Worm (Caenorhabditis elegans): ENCODE data around the gene F39F10.3.
A peak's percentile ranks its signal among the peaks of the same experiment; 100 is the strongest.
"Not testable (repeated sequence)": the region's sequence is repeated elsewhere in the genome, so short reads cannot be mapped to it uniquely, and the experiment has no call there.

The F39F10.3 gene

DNA sequence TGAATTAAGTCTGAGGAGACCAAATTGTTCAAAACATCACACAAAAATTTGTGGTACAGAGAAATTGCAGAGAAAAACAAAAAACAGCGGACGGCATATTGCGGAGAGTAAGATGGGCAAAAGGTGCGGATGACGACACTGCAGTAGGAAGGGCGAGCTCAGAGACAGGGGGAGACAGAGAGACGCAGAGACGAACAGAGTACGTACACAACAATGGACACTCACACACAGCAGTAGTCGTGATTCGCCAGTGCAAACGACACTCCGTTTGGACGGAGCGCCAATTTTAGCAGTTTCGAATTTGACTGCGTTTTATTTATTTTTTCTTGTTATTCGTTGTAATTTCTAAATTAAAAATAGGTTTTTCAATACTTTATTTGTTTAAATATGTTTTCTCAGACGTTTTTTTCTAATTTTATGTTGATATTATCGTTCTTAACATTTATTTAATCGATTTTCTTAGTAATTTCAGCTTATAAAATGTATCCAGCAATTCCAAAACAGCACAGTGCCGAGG, 19.3 kb upstream of the F39F10.3 start, which contains the start of gene T20F7.1 (continued):
- TF ChIP-seq nhr-90 (tag; optimal IDR thresholded peaks at IDR 0.05) = no peak
- TF ChIP-seq K12H6.12 (tag; optimal IDR thresholded peaks at IDR 0.05) = peak; percentile 66
- no peak for TF ChIP-seq hrde-1 (tag; optimal IDR thresholded peaks at IDR 0.05; ENCODE audit: borderline replicate concordance)
- peak; percentile 35 for TF ChIP-seq unc-62 (GFP tag; optimal IDR thresholded peaks at IDR 0.05)
- no peak for TF ChIP-seq nfyb-1 (GFP tag; IDR thresholded peaks at IDR 0.05)
- TF ChIP-seq ZK185.1 (tag; optimal IDR thresholded peaks at IDR 0.05; ENCODE audit: poor library complexity, severe bottlenecking) = peak; percentile 31
- TF ChIP-seq ceh-27 (GFP tag; optimal IDR thresholded peaks at IDR 0.05) = peak; percentile 74
- TF ChIP-seq C17E4.6 (GFP tag; IDR thresholded peaks at IDR 0.05) = no peak
- TF ChIP-seq hmg-1.2 (GFP tag; IDR thresholded peaks at IDR 0.05) = peak; percentile 87
- TF ChIP-seq ceh-100 (GFP tag; IDR thresholded peaks at IDR 0.05) = no peak

DNA sequence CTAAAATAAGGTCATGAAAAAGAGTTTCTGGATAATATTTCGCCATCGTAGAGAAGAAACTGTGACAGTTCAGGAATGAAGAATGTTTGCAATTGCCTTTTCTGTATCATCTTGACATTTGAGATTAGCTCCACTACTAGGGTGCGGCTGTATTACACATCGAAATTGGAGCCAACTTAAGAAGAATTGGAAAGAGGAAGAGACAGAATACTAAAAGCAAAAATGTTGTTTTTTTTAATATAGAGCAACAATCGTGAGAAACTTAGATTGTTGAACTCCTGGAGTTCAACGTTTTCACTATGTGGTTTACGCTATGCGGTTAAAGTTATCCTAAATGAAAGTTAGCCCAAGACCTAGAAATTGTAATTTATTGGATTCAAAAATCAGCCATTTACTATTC, 11.4 kb upstream of the F39F10.3 start, which contains the start of gene acs-9:
TSS of gene acs-9 (minus strand) at position 101 of the 400 bp plus-strand sequence.
- TF ChIP-seq Y56A3A.18 (GFP tag; IDR thresholded peaks at IDR 0.05) (no peak), mxl-1 (tag; optimal IDR thresholded peaks at IDR 0.05) (no peak), dpff-1 (tag; optimal IDR thresholded peaks at IDR 0.05) (no peak), attf-6 (GFP tag; IDR thresholded peaks at IDR 0.05) (no peak), attf-3 (GFP tag; conservative IDR thresholded peaks at IDR 0.05) (no peak), nhr-179 (tag; optimal IDR thresholded peaks at IDR 0.05) (no peak), lin-54 (GFP tag; optimal IDR thresholded peaks at IDR 0.05) (no peak), F37B4.10 (GFP tag; IDR thresholded peaks at IDR 0.05) (no peak), unc-62 (GFP tag; optimal IDR thresholded peaks at IDR 0.05) (no peak), tlf-1 (GFP tag; optimal IDR thresholded peaks at IDR 0.05) (no peak), F52B5.7 (tag; optimal IDR thresholded peaks at IDR 0.05) (no peak), hsf-1 (GFP tag; IDR thresholded peaks at IDR 0.05) (no peak), ztf-26 (tag; optimal IDR thresholded peaks at IDR 0.05) (no peak), ztf-22 (GFP tag; optimal IDR thresholded peaks at IDR 0.05) (no peak), egl-18 (GFP tag; IDR thresholded peaks at IDR 0.05) (no peak)

DNA sequence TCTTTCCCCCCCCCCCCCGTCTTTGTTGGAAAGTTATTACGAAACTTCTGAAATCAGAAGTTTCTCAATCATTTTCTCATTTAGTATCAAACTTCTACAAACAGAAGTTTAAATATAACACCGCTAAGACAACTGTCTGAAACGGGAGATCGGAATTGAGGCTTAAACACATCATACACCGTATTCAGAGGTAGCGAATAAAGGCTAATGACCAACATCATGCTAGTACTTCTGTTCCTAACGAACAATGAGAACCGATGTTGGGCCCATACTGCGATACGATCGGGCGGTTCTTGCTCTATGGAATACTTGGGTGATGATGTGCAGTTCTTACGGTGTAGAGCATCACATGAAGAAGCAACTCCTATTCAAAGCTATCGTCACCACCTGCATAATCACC, 8.4 kb upstream of the F39F10.3 start, which contains the start of gene Y13C8A.1:
TSS of gene Y13C8A.1 (plus strand) at position 301 of the 400 bp plus-strand sequence.
- TF ChIP-seq lin-26 (GFP tag; IDR thresholded peaks at IDR 0.05); lin-54 (GFP tag; optimal IDR thresholded peaks at IDR 0.05); ceh-91 (GFP tag; IDR thresholded peaks at IDR 0.05): not testable (repeated sequence)

DNA sequence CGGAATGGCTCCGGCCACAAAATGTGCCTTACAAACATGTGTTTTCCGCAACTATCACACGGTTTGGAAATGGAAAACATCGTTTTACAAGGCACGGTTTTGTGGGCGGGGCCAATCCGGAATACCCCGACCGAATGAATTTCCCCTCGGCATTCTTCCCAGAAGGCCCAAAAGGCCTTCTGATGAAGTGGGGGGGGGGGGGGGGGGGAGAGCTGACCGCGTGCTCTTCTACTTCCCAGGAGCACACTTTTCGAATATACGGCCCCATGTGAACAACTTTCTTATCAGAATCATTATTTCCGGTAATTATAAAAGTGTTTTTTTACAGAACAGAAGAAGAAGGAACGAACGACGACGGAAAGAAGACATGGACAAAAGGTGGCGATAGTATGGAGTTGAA, 7.7 kb upstream of the F39F10.3 start:
- TF ChIP-seq repo-1 (tag; optimal IDR thresholded peaks at IDR 0.05) (no peak), aptf-2 (GFP tag; conservative IDR thresholded peaks at IDR 0.05) (0 out of 2 replicates have a peak, but pooled peaks have one; percentile 70), egrh-3 (GFP tag; IDR thresholded peaks at IDR 0.05) (peak; percentile 64; the same call in 1 of the 2 replicates), zfh-2 (GFP tag; conservative IDR thresholded peaks at IDR 0.05) (0 out of 2 replicates have a peak, but pooled peaks have one; percentile 11)

DNA sequence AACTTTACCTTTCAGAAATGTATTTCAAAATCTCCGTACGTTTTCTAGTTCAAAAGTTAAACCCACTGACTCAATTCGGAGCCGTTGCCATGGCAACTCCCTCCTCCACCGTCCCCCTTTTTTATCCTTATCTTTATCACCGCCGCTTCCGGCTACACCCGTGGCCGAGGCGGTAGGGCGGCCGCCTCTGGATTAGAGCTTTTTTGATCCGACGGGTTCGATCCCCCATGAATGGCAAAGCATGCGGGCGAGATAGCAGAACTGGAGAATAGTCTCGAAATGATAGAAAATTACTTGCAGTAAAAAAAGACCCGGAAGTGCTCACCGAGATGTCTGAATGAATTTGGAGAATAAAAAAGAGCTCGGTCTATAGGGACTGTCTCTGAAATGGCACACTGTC, 2.0 kb downstream of the F39F10.3 start:
- TF ChIP-seq rcor-1 (GFP tag; IDR thresholded peaks at IDR 0.05) (peak; percentile 34; the same call in 1 of the 2 replicates), F33H1.4 (GFP tag; IDR thresholded peaks at IDR 0.05) (no peak), hrde-1 (tag; optimal IDR thresholded peaks at IDR 0.05; ENCODE audit: borderline replicate concordance) (peak; percentile 45), egl-44 (GFP tag; IDR thresholded peaks at IDR 0.05) (0 out of 2 replicates have a peak, but pooled peaks have one; percentile 19), rec-8 (tag; optimal IDR thresholded peaks at IDR 0.05) (peak in 1 of 2 experiments; percentile 42), nfya-1 (tag; optimal IDR thresholded peaks at IDR 0.05; ENCODE audit: borderline replicate concordance, insufficient read depth) (no peak), B0336.3 (GFP tag; IDR thresholded peaks at IDR 0.05) (0 out of 2 replicates have a peak, but pooled peaks have one; percentile 31), ztf-25 (GFP tag; IDR thresholded peaks at IDR 0.05) (0 out of 2 replicates have a peak, but pooled peaks have one; percentile 34), ama-1 (optimal IDR thresholded peaks at IDR 0.05) (no peak), ama-1 (GFP tag; optimal IDR thresholded peaks at IDR 0.05) (no peak), hsf-1 (GFP tag; IDR thresholded peaks at IDR 0.05) (0 out of 2 replicates have a peak, but pooled peaks have one; percentile 37), D2030.7 (GFP tag; IDR thresholded peaks at IDR 0.05) (peak; percentile 82), B0261.1 (tag; optimal IDR thresholded peaks at IDR 0.05) (peak; percentile 73), egrh-3 (GFP tag; IDR thresholded peaks at IDR 0.05) (peak; percentile 46; the same call in 1 of the 2 replicates), him-1 (tag; optimal IDR thresholded peaks at IDR 0.05) (peak; percentile 65)

Measured in whole organism, young adult.